Fruit fly (Drosophila melanogaster) whole organism, adult: ENCODE results near the gene CG42728.
A peak's percentile ranks its signal among the peaks of the same experiment; 100 is the strongest.

Experiments
- CG14711 ChIP-seq: fragments of 200-800 bp; sonication (Bioruptor generic); optimal IDR thresholded peaks from 2 replicates; lab custom pipeline; 2018; ENCODE audit warnings: missing biosample characterization, mild to moderate bottlenecking, missing genetic modification characterization, moderate library complexity
- CG1620 ChIP-seq: fragments of 200-800 bp; sonication (Bioruptor generic); optimal IDR thresholded peaks from 2 replicates; lab custom pipeline; 2016; ENCODE audit warnings: missing biosample characterization, missing genetic modification characterization
- CG7045 ChIP-seq: fragments of 200-800 bp; sonication (Bioruptor generic); optimal IDR thresholded peaks from 2 replicates; lab custom pipeline; 2017; ENCODE audit warnings: missing biosample characterization, mild to moderate bottlenecking, missing genetic modification characterization
- Crg-1 ChIP-seq: fragments of 200-800 bp; sonication (Bioruptor generic); optimal IDR thresholded peaks from 2 replicates; lab custom pipeline; 2016; ENCODE audit warnings: missing biosample characterization, missing genetic modification characterization
- cnc ChIP-seq, 2 experiments: fragments of >200 bp; optimal IDR thresholded peaks; 2 replicates each; lab custom pipeline; 2017
- kay ChIP-seq: fragments of 200-800 bp; sonication (Bioruptor generic); peaks from one replicate; lab custom pipeline; 2016; ENCODE audit warnings: missing biosample characterization, missing genetic modification characterization, borderline replicate concordance
- pad ChIP-seq: fragments of 200-800 bp; sonication (Bioruptor generic); optimal IDR thresholded peaks from 3 replicates; lab custom pipeline; 2017; ENCODE audit warnings: missing biosample characterization, missing genetic modification characterization, mild to moderate bottlenecking, moderate library complexity, missing genetic modification reagents
- tj ChIP-seq: fragments of 200-800 bp; sonication (Bioruptor generic); optimal IDR thresholded peaks from 3 replicates; lab custom pipeline; 2017; ENCODE audit warnings: missing biosample characterization, mild to moderate bottlenecking, missing genetic modification characterization, moderate library complexity
- toe ChIP-seq: fragments of 200-800 bp; sonication (Bioruptor generic); optimal IDR thresholded peaks from 2 replicates; lab custom pipeline; 2016; ENCODE audit warnings: missing biosample characterization, missing genetic modification characterization

- TF ChIP-seq cnc (optimal IDR thresholded peaks at IDR 0.05; lab: Kevin White, UChicago) (no peak), pad (GFP tag; lab: Kevin White, UChicago) (no peak), tj (GFP tag; lab: Kevin White, UChicago) (no peak), CG7045 (GFP tag; lab: Kevin White, UChicago) (no peak), toe (GFP tag; lab: Kevin White, UChicago) (no peak), CG1620 (GFP tag; lab: Kevin White, UChicago) (no peak), CG14711 (tag; lab: Kevin White, UChicago) (no peak), kay (GFP tag; lab: Kevin White, UChicago) (peak; percentile 8), Crg-1 (no peak)
Observed at dm6 chr3L:15523806-15524346, 4.1 kb downstream of the CG42728 start, which contains the start of gene CG7945.
